Worm (Caenorhabditis elegans) whole organism, mixed stage, embryonic: ENCODE data around the gene hmit-1.3.

ENCODE experiments used
- mep-1 ChIP-seq: fragments of 150-350 bp; optimal IDR thresholded peaks from 2 replicates; lab custom pipeline; 2017; ENCODE audit warnings: missing biosample characterization, missing genetic modification reagents, missing genetic modification characterization, inconsistent platforms
- snpc-4 ChIP-seq: fragments of 150-350 bp; optimal IDR thresholded peaks from 2 replicates; lab custom pipeline; 2014; ENCODE audit warnings: missing biosample characterization, missing genetic modification characterization

DNA sequence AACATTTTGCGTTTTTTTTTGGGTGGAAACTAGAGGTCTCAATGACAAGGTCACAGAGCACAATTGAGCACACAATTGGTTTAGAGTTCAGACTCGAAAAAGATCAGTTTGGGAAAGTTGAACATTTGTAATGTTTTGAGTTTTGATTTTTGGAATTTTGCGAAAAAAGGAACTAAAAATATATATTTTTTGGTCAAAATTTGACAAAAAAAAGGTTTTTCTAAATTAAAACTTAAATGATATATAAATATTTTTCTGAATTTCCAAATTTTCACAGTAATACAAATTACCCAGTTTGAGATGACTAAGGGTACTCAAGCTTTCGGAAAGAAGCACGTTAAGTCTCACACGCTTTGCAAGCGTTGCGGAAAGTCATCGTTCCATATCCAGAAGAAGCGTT is 8.9 kb upstream of the hmit-1.3 start, which contains the start of gene rpl-37:
- TF ChIP-seq mep-1 (no peak), snpc-4 (no peak)
